Worm (Caenorhabditis elegans) whole organism, L4 larva: ENCODE measurements around the gene faah-2.

ENCODE experiments used
- D1046.2 ChIP-seq: fragments of 200-800 bp; sonication (Bioruptor generic); IDR thresholded peaks from 2 replicates; pipeline ENCODE4 v1.3.6; 2022; ENCODE audit warnings: missing genetic modification characterization, missing compliant biosample characterization
- F10B5.3 ChIP-seq: sonication (generic microtip); optimal IDR thresholded peaks from 2 replicates; lab custom pipeline; 2016; ENCODE audit warnings: mild to moderate bottlenecking, missing genetic modification characterization, missing compliant biosample characterization
- F37D6.2 ChIP-seq: sonication (generic microtip); optimal IDR thresholded peaks from 2 replicates; lab custom pipeline; 2016; ENCODE audit warnings: mild to moderate bottlenecking, missing genetic modification characterization, missing compliant biosample characterization
- F49E8.2 ChIP-seq: sonication (generic microtip); optimal IDR thresholded peaks from 2 replicates; lab custom pipeline; 2016; ENCODE audit warnings: missing compliant biosample characterization, mild to moderate bottlenecking, missing genetic modification characterization, borderline replicate concordance
- R02D3.7 ChIP-seq: fragments of 150-350 bp; sonication (generic microtip); optimal IDR thresholded peaks from 3 replicates; lab custom pipeline; 2014; ENCODE audit warnings: missing biosample characterization, missing genetic modification characterization
- T20F7.1 ChIP-seq: fragments of 200-800 bp; sonication (Bioruptor generic); optimal IDR thresholded peaks from 2 replicates; lab custom pipeline; 2018; ENCODE audit warnings: mild to moderate bottlenecking, missing genetic modification characterization, missing compliant biosample characterization
- Y105C5A.15 ChIP-seq: fragments of 200-800 bp; sonication (Bioruptor generic); IDR thresholded peaks from 2 replicates; pipeline ENCODE4 v1.3.6; 2022; ENCODE audit warnings: missing genetic modification characterization, missing compliant biosample characterization
- Y5F2A.4 ChIP-seq: fragments of 200-800 bp; sonication (Bioruptor generic); optimal IDR thresholded peaks from 2 replicates; lab custom pipeline; 2018; ENCODE audit warnings: mild to moderate bottlenecking, missing genetic modification characterization, missing compliant biosample characterization
- ZK546.5 ChIP-seq, 2 experiments: sonication (generic microtip); optimal IDR thresholded peaks; 2 replicates each; lab custom pipeline; 2017; ENCODE audit warnings: missing biosample characterization in 2 of 2, missing genetic modification characterization in 2 of 2
- aly-2 ChIP-seq: sonication (generic microtip); optimal IDR thresholded peaks from 2 replicates; lab custom pipeline; 2018; ENCODE audit warnings: missing biosample characterization, missing genetic modification characterization
- arid-1 ChIP-seq: fragments of 200-800 bp; sonication (Bioruptor generic); conservative IDR thresholded peaks from 2 replicates; pipeline ENCODE4 v1.3.6; 2022; ENCODE audit warnings: missing genetic modification reagents, missing genetic modification characterization, missing compliant biosample characterization
- attf-4 ChIP-seq: sonication (generic microtip); optimal IDR thresholded peaks from 3 replicates; lab custom pipeline; 2017; ENCODE audit warnings: missing biosample characterization, missing genetic modification characterization
- ceh-20 ChIP-seq: fragments of 200-800 bp; sonication (Bioruptor generic); IDR thresholded peaks from 2 replicates; pipeline ENCODE4 v1.3.6; 2022; ENCODE audit warnings: missing genetic modification reagents, missing genetic modification characterization, missing compliant biosample characterization
- ceh-32 ChIP-seq: sonication (generic microtip); optimal IDR thresholded peaks from 2 replicates; lab custom pipeline; 2016; ENCODE audit warnings: mild to moderate bottlenecking, missing genetic modification characterization, missing compliant biosample characterization; ENCODE audit not compliant: poor library complexity
- ceh-44 ChIP-seq: fragments of 200-800 bp; sonication (Bioruptor generic); IDR thresholded peaks from 2 replicates; pipeline ENCODE4 v1.3.6; 2022; ENCODE audit warnings: missing genetic modification reagents, missing genetic modification characterization, missing compliant biosample characterization
- ceh-82 ChIP-seq: sonication (generic microtip); optimal IDR thresholded peaks from 2 replicates; lab custom pipeline; 2017; ENCODE audit warnings: missing biosample characterization, missing genetic modification characterization
- ces-1 ChIP-seq: fragments of 150-350 bp; sonication (generic microtip); optimal IDR thresholded peaks from 4 replicates; lab custom pipeline; 2014; ENCODE audit warnings: missing biosample characterization, missing genetic modification reagents, missing genetic modification characterization
- cey-2 ChIP-seq: sonication (generic microtip); optimal IDR thresholded peaks from 3 replicates; lab custom pipeline; 2017; ENCODE audit warnings: missing genetic modification characterization, mild to moderate bottlenecking, missing compliant biosample characterization, antibody characterized with exemption, borderline replicate concordance; ENCODE audit not compliant: insufficient read depth
- ctbp-1 ChIP-seq: fragments of 200-800 bp; sonication (Bioruptor generic); IDR thresholded peaks from 2 replicates; pipeline ENCODE4 v1.3.6; 2022; ENCODE audit warnings: missing genetic modification reagents, missing genetic modification characterization, missing compliant biosample characterization
- daf-19 ChIP-seq: fragments of 200-800 bp; sonication (Bioruptor generic); conservative IDR thresholded peaks from 2 replicates; pipeline ENCODE4 v1.3.6; 2022; ENCODE audit warnings: missing genetic modification characterization, missing compliant biosample characterization
- daf-8 ChIP-seq: fragments of 200-800 bp; sonication (Bioruptor generic); IDR thresholded peaks from 2 replicates; pipeline ENCODE4 v1.3.6; 2022; ENCODE audit warnings: missing genetic modification characterization, missing compliant biosample characterization
- dpl-1 ChIP-seq: fragments of 150-350 bp; optimal IDR thresholded peaks from 2 replicates; lab custom pipeline; 2014; ENCODE audit warnings: missing biosample characterization, missing genetic modification reagents, missing genetic modification characterization
- egl-27 ChIP-seq: sonication (generic microtip); optimal IDR thresholded peaks from 3 replicates; lab custom pipeline; 2017; ENCODE audit warnings: missing biosample characterization, missing genetic modification reagents, missing genetic modification characterization
- fkh-10 ChIP-seq: fragments of 150-350 bp; optimal IDR thresholded peaks from 2 replicates; lab custom pipeline; 2014; ENCODE audit warnings: missing biosample characterization, missing genetic modification reagents, missing genetic modification characterization
- fos-1 ChIP-seq: fragments of 150-350 bp; optimal IDR thresholded peaks from 2 replicates; lab custom pipeline; 2014; ENCODE audit warnings: missing biosample characterization, missing genetic modification characterization
- hif-1 ChIP-seq, 2 experiments: sonication (generic microtip); optimal IDR thresholded peaks; 2 replicates each; lab custom pipeline; 2016 to 2017; ENCODE audit warnings: missing compliant biosample characterization in 2 of 2, missing genetic modification characterization in 2 of 2, missing genetic modification reagents in 2 of 2, missing genotype in 2 of 2, mild to moderate bottlenecking in 1 of 2
- hlh-30 ChIP-seq: sonication (generic microtip); optimal IDR thresholded peaks from 2 replicates; lab custom pipeline; 2017; ENCODE audit warnings: antibody characterized with exemption, mild to moderate bottlenecking, missing genetic modification characterization, missing compliant biosample characterization; ENCODE audit not compliant: insufficient read depth
- hmg-1.1 ChIP-seq: fragments of 200-800 bp; sonication (Bioruptor generic); IDR thresholded peaks from 2 replicates; pipeline ENCODE4 v1.3.6; 2022; ENCODE audit warnings: missing genetic modification reagents, missing genetic modification characterization, missing compliant biosample characterization
- jun-1 ChIP-seq: fragments of 150-350 bp; optimal IDR thresholded peaks from 2 replicates; lab custom pipeline; 2014; ENCODE audit warnings: missing biosample characterization, missing genetic modification reagents, missing genetic modification characterization
- lin-1 ChIP-seq: fragments of 200-800 bp; sonication (Bioruptor generic); IDR thresholded peaks from 2 replicates; pipeline ENCODE4 v1.3.6; 2022; ENCODE audit warnings: missing genetic modification reagents, missing genetic modification characterization, missing compliant biosample characterization
- lin-39 ChIP-seq: fragments of 150-350 bp; optimal IDR thresholded peaks from 2 replicates; lab custom pipeline; 2014; ENCODE audit warnings: missing biosample characterization, missing genetic modification reagents, missing genetic modification characterization
- lsy-2 ChIP-seq, 2 experiments: fragments of 150-350 bp in 1 of 2; sonication (generic microtip) in 1 of 2; optimal IDR thresholded peaks; 2 replicates each; lab custom pipeline; 2014 to 2017; ENCODE audit warnings: missing biosample characterization in 2 of 2, missing genetic modification characterization in 2 of 2
- mdt-29 ChIP-seq: fragments of 200-800 bp; sonication (Bioruptor generic); IDR thresholded peaks from 2 replicates; pipeline ENCODE4 v1.3.6; 2022; ENCODE audit warnings: missing genetic modification reagents, missing genetic modification characterization, missing compliant biosample characterization
- mxl-3 ChIP-seq: fragments of 200-800 bp; sonication (Bioruptor generic); optimal IDR thresholded peaks from 2 replicates; lab custom pipeline; 2018; ENCODE audit warnings: mild to moderate bottlenecking, missing genetic modification characterization, missing compliant biosample characterization
- nhr-102 ChIP-seq: sonication (generic microtip); optimal IDR thresholded peaks from 2 replicates; lab custom pipeline; 2016; ENCODE audit warnings: mild to moderate bottlenecking, missing genetic modification characterization, moderate library complexity, missing compliant biosample characterization
- nhr-11 ChIP-seq: fragments of 150-350 bp; optimal IDR thresholded peaks from 2 replicates; lab custom pipeline; 2014; ENCODE audit warnings: missing biosample characterization, missing genetic modification characterization
- nhr-111 ChIP-seq: fragments of 200-800 bp; sonication (Bioruptor generic); optimal IDR thresholded peaks from 2 replicates; lab custom pipeline; 2018; ENCODE audit warnings: mild to moderate bottlenecking, missing genetic modification characterization, missing compliant biosample characterization
- nhr-28 ChIP-seq: fragments of 150-350 bp; optimal IDR thresholded peaks from 2 replicates; lab custom pipeline; 2014; ENCODE audit warnings: missing biosample characterization, missing genetic modification characterization
- nhr-6 ChIP-seq: fragments of 150-350 bp; optimal IDR thresholded peaks from 2 replicates; lab custom pipeline; 2014; ENCODE audit warnings: missing biosample characterization, missing genetic modification characterization
- nhr-77 ChIP-seq: fragments of 150-350 bp; optimal IDR thresholded peaks from 2 replicates; lab custom pipeline; 2014; ENCODE audit warnings: missing biosample characterization, missing genetic modification characterization
- pha-4 ChIP-seq, 2 experiments: fragments of 150-350 bp in 1 of 2; fragments of 200-800 bp in 1 of 2; sonication (Bioruptor generic) in 1 of 2; IDR thresholded peaks in 1 of 2; optimal IDR thresholded peaks in 1 of 2; 2 replicates each; pipeline versions ENCODE4 v1.3.6 to Lab custom; 2014 to 2022; ENCODE audit warnings: missing genetic modification characterization in 2 of 2, missing genetic modification reagents in 2 of 2, missing biosample characterization in 1 of 2, missing compliant biosample characterization in 1 of 2
- php-3 ChIP-seq: fragments of 200-800 bp; sonication (Bioruptor generic); IDR thresholded peaks from 2 replicates; pipeline ENCODE4 v1.3.6; 2022; ENCODE audit warnings: missing genetic modification reagents, missing genetic modification characterization, missing compliant biosample characterization
- rbr-2 ChIP-seq: sonication (generic microtip); optimal IDR thresholded peaks from 2 replicates; lab custom pipeline; 2016; ENCODE audit warnings: missing genotype, missing genetic modification characterization, missing compliant biosample characterization
- sdz-12 ChIP-seq: fragments of 200-800 bp; sonication (Bioruptor generic); optimal IDR thresholded peaks from 2 replicates; lab custom pipeline; 2018; ENCODE audit warnings: mild to moderate bottlenecking, missing genetic modification characterization, missing compliant biosample characterization
- spr-3 ChIP-seq: fragments of 200-800 bp; sonication (Bioruptor generic); optimal IDR thresholded peaks from 2 replicates; lab custom pipeline; 2018; ENCODE audit warnings: mild to moderate bottlenecking, missing genetic modification characterization, missing compliant biosample characterization
- unc-130 ChIP-seq: sonication (generic microtip); optimal IDR thresholded peaks from 2 replicates; lab custom pipeline; 2016; ENCODE audit warnings: missing genetic modification reagents, missing genetic modification characterization, missing compliant biosample characterization
- vab-7 ChIP-seq: fragments of 200-800 bp; sonication (Bioruptor generic); IDR thresholded peaks from 2 replicates; pipeline ENCODE4 v1.3.6; 2022; ENCODE audit warnings: missing genetic modification reagents, missing genetic modification characterization, missing compliant biosample characterization
- zag-1 ChIP-seq: fragments of 150-350 bp; optimal IDR thresholded peaks from 2 replicates; lab custom pipeline; 2014; ENCODE audit warnings: missing biosample characterization, missing genetic modification characterization
- zfp-2 ChIP-seq: sonication (generic microtip); optimal IDR thresholded peaks from 2 replicates; lab custom pipeline; 2016; ENCODE audit warnings: mild to moderate bottlenecking, missing genetic modification characterization, missing compliant biosample characterization
- zfp-3 ChIP-seq: fragments of 200-800 bp; sonication (Bioruptor generic); conservative IDR thresholded peaks from 2 replicates; pipeline ENCODE4 v1.3.6; 2022; ENCODE audit warnings: missing genetic modification reagents, missing genetic modification characterization, missing compliant biosample characterization

Gene faah-2

ce11 chrIV:8133536-8133935, 18.7 kb upstream of the faah-2 start, which contains the start of gene sph-1 (continued):
- TF ChIP-seq attf-4 (tag; lab: Kevin White, UChicago) (no peak), T20F7.1 (peak; percentile 61), zag-1 (tag; lab: Kevin White, UChicago) (no peak), nhr-28 (peak; percentile 52), ces-1 (GFP tag; lab: Kevin White, UChicago) (no peak), spr-3 (GFP tag; lab: Kevin White, UChicago) (no peak), vab-7 (GFP tag; lab: Robert Waterston, UW) (no peak), cey-2 (no peak), arid-1 (no peak), rbr-2 (tag; lab: Kevin White, UChicago) (no peak), php-3 (GFP tag; lab: Robert Waterston, UW) (0 out of 2 replicates have a peak, but pooled peaks have one; percentile 25), hif-1 (tag; optimal IDR thresholded peaks at IDR 0.05; lab: Kevin White, UChicago) (no peak), jun-1 (tag; lab: Kevin White, UChicago) (no peak), zfp-2 (tag; lab: Kevin White, UChicago) (no peak), aly-2 (tag; lab: Kevin White, UChicago) (no peak), hmg-1.1 (GFP tag; lab: Robert Waterston, UW) (peak; percentile 31; the same call in 1 of the 2 replicates), D1046.2 (GFP tag; lab: Robert Waterston, UW) (no peak), mdt-29 (GFP tag; lab: Robert Waterston, UW) (no peak), dpl-1 (GFP tag; lab: Kevin White, UChicago) (no peak), nhr-6 (tag; lab: Kevin White, UChicago) (peak; percentile 31), ctbp-1 (no peak), lin-39 (tag; lab: Kevin White, UChicago) (no peak), fkh-10 (GFP tag; lab: Kevin White, UChicago) (no peak), Y5F2A.4 (GFP tag; lab: Kevin White, UChicago) (no peak), ceh-44 (GFP tag; lab: Robert Waterston, UW) (no peak), hlh-30 (peak; percentile 76), daf-19 (GFP tag; lab: Robert Waterston, UW) (no peak), lsy-2 (tag; optimal IDR thresholded peaks at IDR 0.05; lab: Kevin White, UChicago) (peak in 1 of 2 experiments; percentile 65), R02D3.7 (tag; lab: Kevin White, UChicago) (no peak), pha-4 (GFP tag; IDR thresholded peaks at IDR 0.05; lab: Robert Waterston, UW) (no peak; the same call in 1 of the 2 replicates), pha-4 (tag; optimal IDR thresholded peaks at IDR 0.05; lab: Kevin White, UChicago) (peak; percentile 84), nhr-11 (tag; lab: Kevin White, UChicago) (no peak), nhr-77 (tag; lab: Kevin White, UChicago) (peak; percentile 16), mxl-3 (GFP tag; lab: Kevin White, UChicago) (peak; percentile 15), nhr-111 (GFP tag; lab: Kevin White, UChicago) (no peak), ZK546.5 (tag; optimal IDR thresholded peaks at IDR 0.05; lab: Kevin White, UChicago) (no peak), nhr-102 (peak; percentile 49), egl-27 (tag; lab: Kevin White, UChicago) (no peak), fos-1 (tag; lab: Kevin White, UChicago) (no peak), ceh-20 (GFP tag; lab: Robert Waterston, UW) (no peak), Y105C5A.15 (no peak), F10B5.3 (no peak), lin-1 (GFP tag; lab: Robert Waterston, UW) (no peak), sdz-12 (GFP tag; lab: Kevin White, UChicago) (no peak), zfp-3 (GFP tag; lab: Robert Waterston, UW) (no peak), F49E8.2 (no peak), unc-130 (GFP tag; lab: Kevin White, UChicago) (no peak), F37D6.2 (tag; lab: Kevin White, UChicago) (no peak), daf-8 (GFP tag; lab: Robert Waterston, UW) (no peak), ceh-82 (no peak), ceh-32 (tag; lab: Kevin White, UChicago) (no peak)
